Worm (Caenorhabditis elegans): ENCODE measurements around the gene arx-6.

- TF ChIP-seq dao-5 (tag; optimal IDR thresholded peaks at IDR 0.05) (no peak), W03F9.2 (tag; optimal IDR thresholded peaks at IDR 0.05) (no peak), him-1 (tag; optimal IDR thresholded peaks at IDR 0.05) (no peak)
Measured at ce11 chrIII:4861744-4862401, 16.6 kb upstream of the arx-6 start, which contains the start of the genes C35D10.10 and C35D10.5.

Data from whole organism, L4/young adult.